Worm (Caenorhabditis elegans): ENCODE results near the gene cpr-2.

ce11 chrV:16527796-16528195, 6.1 kb downstream of the cpr-2 start, which contains the start of gene F36D3.16:
- TF ChIP-seq dao-5 (tag; optimal IDR thresholded peaks at IDR 0.05) (no peak), W03F9.2 (tag; optimal IDR thresholded peaks at IDR 0.05) (no peak)
